Fruit fly (Drosophila melanogaster) whole organism, embryonic: ENCODE measurements around the gene CG32720.
A peak's percentile ranks its signal among the peaks of the same experiment; 100 is the strongest.

ENCODE experiments used
- Antp ChIP-seq: fragments of 200-800 bp; sonication (Bioruptor generic); optimal IDR thresholded peaks from 3 replicates; lab custom pipeline; 2016; ENCODE audit warnings: missing biosample characterization, missing genetic modification characterization
- Asciz ChIP-seq: fragments of 200-800 bp; sonication (Bioruptor generic); optimal IDR thresholded peaks from 2 replicates; lab custom pipeline; 2017; ENCODE audit warnings: missing biosample characterization, mild to moderate bottlenecking, missing genetic modification characterization, missing genetic modification reagents
- BtbVII ChIP-seq: fragments of 200-800 bp; sonication (Bioruptor generic); optimal IDR thresholded peaks from 3 replicates; lab custom pipeline; 2017; ENCODE audit warnings: missing biosample characterization, mild to moderate bottlenecking, missing genetic modification characterization
- CG10274 ChIP-seq: fragments of 200-800 bp; sonication (Bioruptor generic); optimal IDR thresholded peaks from 3 replicates; lab custom pipeline; 2017; ENCODE audit warnings: missing biosample characterization, mild to moderate bottlenecking, missing genetic modification characterization
- CG10321 ChIP-seq: fragments of 200-800 bp; sonication (Bioruptor generic); IDR thresholded peaks from 2 replicates; pipeline ENCODE4 v1.3.6; 2022; ENCODE audit warnings: missing biosample characterization, missing genetic modification characterization
- CG10366 ChIP-seq: fragments of 200-800 bp; sonication (Bioruptor generic); IDR thresholded peaks from 2 replicates; pipeline ENCODE4 v1.3.6; 2022; ENCODE audit warnings: missing biosample characterization, missing genetic modification characterization
- CG10654 ChIP-seq: fragments of 200-800 bp; sonication (Bioruptor generic); optimal IDR thresholded peaks from 2 replicates; lab custom pipeline; 2016; ENCODE audit warnings: missing biosample characterization, missing genetic modification characterization
- CG11504 ChIP-seq: fragments of 200-800 bp; sonication (Bioruptor generic); optimal IDR thresholded peaks from 3 replicates; lab custom pipeline; 2019; ENCODE audit warnings: missing biosample characterization, mild to moderate bottlenecking, missing genetic modification characterization, moderate library complexity
- CG12155 ChIP-seq: fragments of 200-800 bp; sonication (Bioruptor generic); optimal IDR thresholded peaks from 3 replicates; lab custom pipeline; 2016; ENCODE audit warnings: missing biosample characterization, missing genetic modification characterization
- CG15269 ChIP-seq: fragments of 200-800 bp; sonication (Bioruptor generic); optimal IDR thresholded peaks from 2 replicates; lab custom pipeline; 2018; ENCODE audit warnings: missing biosample characterization, mild to moderate bottlenecking, missing genetic modification characterization, moderate library complexity
- CG15479 ChIP-seq: fragments of 200-800 bp; sonication (Bioruptor generic); optimal IDR thresholded peaks from 3 replicates; lab custom pipeline; 2019; ENCODE audit warnings: missing biosample characterization, mild to moderate bottlenecking, missing genetic modification characterization, moderate library complexity
- CG16779 ChIP-seq: fragments of 200-800 bp; sonication (Bioruptor generic); IDR thresholded peaks from 2 replicates; pipeline ENCODE4 v1.3.6; 2022; ENCODE audit warnings: missing biosample characterization, missing genetic modification characterization
- CG17912 ChIP-seq: fragments of 200-800 bp; sonication (Bioruptor generic); optimal IDR thresholded peaks from 2 replicates; lab custom pipeline; 2018; ENCODE audit warnings: missing biosample characterization, mild to moderate bottlenecking, missing genetic modification characterization
- CG18262 ChIP-seq: fragments of 200-800 bp; optimal IDR thresholded peaks from 3 replicates; lab custom pipeline; 2019; ENCODE audit warnings: missing biosample characterization, mild to moderate bottlenecking, missing genetic modification characterization, moderate library complexity
- CG1832 ChIP-seq: fragments of 200-800 bp; sonication (Bioruptor generic); optimal IDR thresholded peaks from 2 replicates; lab custom pipeline; 2017; ENCODE audit warnings: missing biosample characterization, mild to moderate bottlenecking, missing genetic modification characterization, inconsistent platforms
- CG18599 ChIP-seq: fragments of 200-800 bp; sonication (Bioruptor generic); optimal IDR thresholded peaks from 3 replicates; lab custom pipeline; 2017; ENCODE audit warnings: missing biosample characterization, missing genetic modification characterization, mild to moderate bottlenecking, moderate library complexity, missing genetic modification reagents
- CG2678 ChIP-seq: fragments of 200-800 bp; sonication (Bioruptor generic); optimal IDR thresholded peaks from 3 replicates; lab custom pipeline; 2019; ENCODE audit warnings: missing biosample characterization, mild to moderate bottlenecking, missing genetic modification characterization, moderate library complexity
- CG30403 ChIP-seq: fragments of 200-800 bp; sonication (Bioruptor generic); optimal IDR thresholded peaks from 3 replicates; lab custom pipeline; 2016; ENCODE audit warnings: missing biosample characterization, missing genetic modification characterization
- CG7357 ChIP-seq: fragments of 200-800 bp; sonication (Bioruptor generic); IDR thresholded peaks from 3 replicates; pipeline ENCODE4 v1.3.6; 2022; ENCODE audit warnings: missing biosample characterization, missing genetic modification characterization
- CG7839 ChIP-seq: fragments of 200-800 bp; sonication (Bioruptor generic); optimal IDR thresholded peaks from 3 replicates; lab custom pipeline; 2018; ENCODE audit warnings: missing biosample characterization, mild to moderate bottlenecking, missing genetic modification characterization, moderate library complexity
- CG9932 ChIP-seq: fragments of 200-800 bp; sonication (Bioruptor generic); IDR thresholded peaks from 2 replicates; pipeline ENCODE4 v1.3.6; 2022; ENCODE audit warnings: missing biosample characterization, missing genetic modification characterization
- E2f2 ChIP-seq: fragments of 200-800 bp; sonication (Bioruptor generic); IDR thresholded peaks from 2 replicates; pipeline ENCODE4 v1.3.6; 2022; ENCODE audit warnings: missing biosample characterization, missing genetic modification characterization
- Hr51 ChIP-seq, 2 experiments: fragments of 200-800 bp; sonication (Bioruptor generic); optimal IDR thresholded peaks; 2 replicates in 1 of 2; 3 replicates in 1 of 2; lab custom pipeline; 2016 to 2018; ENCODE audit warnings: missing biosample characterization in 2 of 2, missing genetic modification characterization in 2 of 2, mild to moderate bottlenecking in 1 of 2, moderate library complexity in 1 of 2
- Med ChIP-seq: fragments of 200-800 bp; sonication (Bioruptor generic); peaks from one replicate; lab custom pipeline; 2016; ENCODE audit warnings: missing biosample characterization, missing genetic modification characterization, mild to moderate bottlenecking, inconsistent platforms, moderate library complexity
- Side ChIP-seq: fragments of 200-800 bp; sonication (Bioruptor generic); optimal IDR thresholded peaks from 2 replicates; lab custom pipeline; 2016; ENCODE audit warnings: missing biosample characterization, missing genetic modification characterization
- Sox102F ChIP-seq: fragments of 200-800 bp; sonication (Bioruptor generic); optimal IDR thresholded peaks from 2 replicates; lab custom pipeline; 2018; ENCODE audit warnings: missing biosample characterization, mild to moderate bottlenecking, missing genetic modification characterization, moderate library complexity
- Sry-δ ChIP-seq: fragments of 200-800 bp; sonication (Bioruptor generic); optimal IDR thresholded peaks from 2 replicates; lab custom pipeline; 2016; ENCODE audit warnings: missing biosample characterization, missing genetic modification characterization
- ab ChIP-seq: fragments of 200-800 bp; sonication (Bioruptor generic); optimal IDR thresholded peaks from 2 replicates; lab custom pipeline; 2016; ENCODE audit warnings: missing biosample characterization, missing genetic modification characterization
- az2 ChIP-seq: fragments of 200-800 bp; sonication (Bioruptor generic); optimal IDR thresholded peaks from 3 replicates; lab custom pipeline; 2016; ENCODE audit warnings: missing biosample characterization, missing genetic modification characterization
- caup ChIP-seq: fragments of 200-800 bp; sonication (Bioruptor generic); optimal IDR thresholded peaks from 3 replicates; lab custom pipeline; 2017; ENCODE audit warnings: missing biosample characterization, mild to moderate bottlenecking, missing genetic modification characterization, moderate library complexity; ENCODE audit not compliant: severe bottlenecking
- ci ChIP-seq: fragments of 200-800 bp; sonication (Bioruptor generic); IDR thresholded peaks from 3 replicates; pipeline ENCODE4 v1.3.6; 2022; ENCODE audit warnings: missing biosample characterization, missing genetic modification characterization
- dmrt99B ChIP-seq: fragments of 200-800 bp; sonication (Bioruptor generic); optimal IDR thresholded peaks from 2 replicates; lab custom pipeline; 2018; ENCODE audit warnings: missing biosample characterization, mild to moderate bottlenecking, missing genetic modification characterization, moderate library complexity
- grn ChIP-seq: fragments of 200-800 bp; sonication (Bioruptor generic); optimal IDR thresholded peaks from 3 replicates; lab custom pipeline; 2017; ENCODE audit warnings: missing biosample characterization, missing genetic modification characterization
- kay ChIP-seq: fragments of 200-800 bp; sonication (Bioruptor generic); optimal IDR thresholded peaks from 2 replicates; lab custom pipeline; 2016; ENCODE audit warnings: missing biosample characterization, missing genetic modification characterization
- ken ChIP-seq: fragments of 200-800 bp; sonication (Bioruptor generic); IDR thresholded peaks from 3 replicates; pipeline ENCODE4 v1.3.6; 2022; ENCODE audit warnings: missing biosample characterization, missing genetic modification characterization
- lab ChIP-seq: fragments of 200-800 bp; sonication (Bioruptor generic); optimal IDR thresholded peaks from 3 replicates; lab custom pipeline; 2017; ENCODE audit warnings: missing biosample characterization, missing genetic modification characterization, mild to moderate bottlenecking, moderate library complexity, missing genetic modification reagents
- mirr ChIP-seq: fragments of 200-800 bp; sonication (Bioruptor generic); optimal IDR thresholded peaks from 3 replicates; lab custom pipeline; 2018; ENCODE audit warnings: missing biosample characterization, mild to moderate bottlenecking, missing genetic modification characterization
- nom ChIP-seq: fragments of 200-800 bp; sonication (Bioruptor generic); optimal IDR thresholded peaks from 2 replicates; lab custom pipeline; 2017; ENCODE audit warnings: missing biosample characterization, missing genetic modification characterization, mild to moderate bottlenecking, moderate library complexity, missing genetic modification reagents
- onecut ChIP-seq: fragments of 200-800 bp; sonication (Bioruptor generic); IDR thresholded peaks from 2 replicates; pipeline ENCODE4 v1.3.6; 2022; ENCODE audit warnings: missing biosample characterization, missing genetic modification characterization
- pan ChIP-seq, 4 experiments: fragments of >200 bp in 3 of 4; fragments of 200-800 bp in 1 of 4; sonication (Bioruptor generic) in 1 of 4; optimal IDR thresholded peaks in 3 of 4; IDR thresholded peaks in 1 of 4; 2 replicates each; pipeline versions ENCODE4 v1.3.6 to Lab custom; 2017 to 2022; ENCODE audit warnings: missing biosample characterization in 2 of 4, missing genetic modification characterization in 2 of 4, mixed read lengths in 1 of 4
- prd ChIP-seq, 3 experiments: fragments of >200 bp in 2 of 3; fragments of 200-800 bp in 1 of 3; sonication (Bioruptor generic) in 1 of 3; optimal IDR thresholded peaks in 2 of 3; IDR thresholded peaks in 1 of 3; 2 replicates in 2 of 3; 3 replicates in 1 of 3; pipeline versions ENCODE4 v1.3.6 to Lab custom; 2017 to 2022; ENCODE audit warnings: missing biosample characterization in 1 of 3, missing genetic modification characterization in 1 of 3
- sd ChIP-seq: fragments of 200-800 bp; sonication (Bioruptor generic); optimal IDR thresholded peaks from 3 replicates; lab custom pipeline; 2018; ENCODE audit warnings: missing biosample characterization, mild to moderate bottlenecking, missing genetic modification characterization, moderate library complexity
- seq ChIP-seq: fragments of 200-800 bp; sonication (Bioruptor generic); IDR thresholded peaks from 2 replicates; pipeline ENCODE4 v1.3.6; 2022; ENCODE audit warnings: missing biosample characterization, missing genetic modification characterization
- sima ChIP-seq: fragments of 200-800 bp; sonication (Bioruptor generic); optimal IDR thresholded peaks from 2 replicates; lab custom pipeline; 2016; ENCODE audit warnings: missing biosample characterization, missing genetic modification characterization
- sisA ChIP-seq: fragments of 200-800 bp; sonication (Bioruptor generic); IDR thresholded peaks from 2 replicates; pipeline ENCODE4 v1.3.6; 2022; ENCODE audit warnings: missing biosample characterization, missing genetic modification characterization
- slbo ChIP-seq: fragments of 200-800 bp; sonication (Bioruptor generic); IDR thresholded peaks from 2 replicates; pipeline ENCODE4 v1.3.6; 2022; ENCODE audit warnings: missing biosample characterization, missing genetic modification characterization
- sr ChIP-seq: fragments of 200-800 bp; sonication (Bioruptor generic); IDR thresholded peaks from 3 replicates; pipeline ENCODE4 v1.3.6; 2022; ENCODE audit warnings: missing biosample characterization, missing genetic modification characterization
- unpg ChIP-seq: fragments of 200-800 bp; sonication (Bioruptor generic); optimal IDR thresholded peaks from 3 replicates; lab custom pipeline; 2018; ENCODE audit warnings: missing biosample characterization, mild to moderate bottlenecking, missing genetic modification characterization, moderate library complexity
- wor ChIP-seq: fragments of 200-800 bp; sonication (Bioruptor generic); IDR thresholded peaks from 2 replicates; pipeline ENCODE4 v1.3.6; 2022; ENCODE audit warnings: missing biosample characterization, missing genetic modification characterization
- zen2 ChIP-seq: fragments of 200-800 bp; sonication (Bioruptor generic); IDR thresholded peaks from 3 replicates; pipeline ENCODE4 v1.3.6; 2022; ENCODE audit warnings: missing biosample characterization, missing genetic modification characterization; ENCODE audit not compliant: partially characterized antibody

CG32720 gene

dm6 chrX:7539126-7539525 is 2.4 kb upstream of the CG32720 start (continued):
- no peak for TF ChIP-seq kay (GFP tag; lab: Kevin White, UChicago)
- no peak for TF ChIP-seq pan (optimal IDR thresholded peaks at IDR 0.05; lab: Kevin White, UChicago)
- TF ChIP-seq pan (GFP tag; optimal IDR thresholded peaks at IDR 0.05 in 1 of 2, IDR thresholded peaks at IDR 0.05 in 1 of 2) = peak in 1 of 2 experiments; percentile 39
- TF ChIP-seq E2f2 (GFP tag; lab: Robert Waterston, UW) = peak; percentile 28; the same call in 1 of the 2 replicates
- peak; percentile 34 for TF ChIP-seq Sox102F
- peak; percentile 55 for TF ChIP-seq dmrt99B (tag; lab: Kevin White, UChicago)
- 0 out of 2 replicates have a peak, but pooled peaks have one; percentile 26 for TF ChIP-seq CG10321 (GFP tag; lab: Robert Waterston, UW)
- TF ChIP-seq CG10366 (GFP tag; lab: Robert Waterston, UW) = peak; percentile 56
- TF ChIP-seq mirr = no peak
- TF ChIP-seq CG2678 (tag; lab: Kevin White, UChicago) = peak; percentile 50
- peak; percentile 15 for TF ChIP-seq Side
- peak; percentile 51 for TF ChIP-seq seq (GFP tag; lab: Robert Waterston, UW)
- no peak for TF ChIP-seq Sry-δ
- TF ChIP-seq zen2 (GFP tag; lab: Robert Waterston, UW) = no peak
- peak; percentile 15; the same call in 1 of the 2 replicates for TF ChIP-seq onecut (GFP tag; lab: Robert Waterston, UW)
- TF ChIP-seq Med (GFP tag; lab: Kevin White, UChicago) = peak; percentile 40
- peak; percentile 28; the same call in 1 of the 2 replicates for TF ChIP-seq sisA (GFP tag; lab: Robert Waterston, UW)
- no peak for TF ChIP-seq caup (GFP tag; lab: Kevin White, UChicago)
- no peak for TF ChIP-seq CG1832 (GFP tag; lab: Kevin White, UChicago)
- TF ChIP-seq sr = no peak
- TF ChIP-seq Antp (GFP tag; lab: Kevin White, UChicago) = peak; percentile 37
- TF ChIP-seq BtbVII (GFP tag; lab: Kevin White, UChicago) = no peak
- TF ChIP-seq grn = no peak
- TF ChIP-seq unpg (GFP tag; lab: Kevin White, UChicago) = peak; percentile 4
- TF ChIP-seq CG7839 = peak; percentile 46
- no peak for TF ChIP-seq CG7357 (GFP tag; lab: Robert Waterston, UW)
- no peak for TF ChIP-seq wor (GFP tag; lab: Robert Waterston, UW)
- peak; percentile 78 for TF ChIP-seq ci (GFP tag; lab: Robert Waterston, UW)
- peak; percentile 68 for TF ChIP-seq slbo (GFP tag; lab: Robert Waterston, UW)
- no peak for TF ChIP-seq CG9932 (GFP tag; lab: Robert Waterston, UW)
- TF ChIP-seq CG10274 (GFP tag; lab: Kevin White, UChicago) = no peak
- TF ChIP-seq CG11504 (tag; lab: Kevin White, UChicago) = peak; percentile 72
- peak; percentile 4 for TF ChIP-seq lab (GFP tag; lab: Kevin White, UChicago)
- peak; percentile 1 for TF ChIP-seq CG15269 (tag; lab: Kevin White, UChicago)
- 0 out of 3 replicates have a peak, but pooled peaks have one; percentile 28 for TF ChIP-seq ken (GFP tag; lab: Robert Waterston, UW)
- no peak for TF ChIP-seq CG15479
- peak in 1 of 2 experiments; percentile 12 for TF ChIP-seq Hr51 (GFP tag; optimal IDR thresholded peaks at IDR 0.05; lab: Kevin White, UChicago)
- TF ChIP-seq CG30403 (GFP tag; lab: Kevin White, UChicago) = peak; percentile 6
- peak; percentile 17 for TF ChIP-seq CG18599 (GFP tag; lab: Kevin White, UChicago)
- TF ChIP-seq Asciz (GFP tag; lab: Kevin White, UChicago) = no peak

- TF ChIP-seq az2 (GFP tag; lab: Kevin White, UChicago) = no peak
- no peak for TF ChIP-seq CG10654 (GFP tag; lab: Kevin White, UChicago)
- TF ChIP-seq Hr51 (GFP tag; optimal IDR thresholded peaks at IDR 0.05; lab: Kevin White, UChicago) = no peak
- TF ChIP-seq CG16779 = no peak
- peak; percentile 24 for TF ChIP-seq nom
- TF ChIP-seq sd (tag; lab: Kevin White, UChicago) = no peak
- no peak for TF ChIP-seq CG18262
- TF ChIP-seq sima = no peak
- TF ChIP-seq CG17912 (GFP tag; lab: Kevin White, UChicago) = no peak
- no peak for TF ChIP-seq ab (GFP tag; lab: Kevin White, UChicago)
- TF ChIP-seq prd (optimal IDR thresholded peaks at IDR 0.05; lab: Kevin White, UChicago) = no peak
- 0 out of 3 replicates have a peak, but pooled peaks have one; percentile 16 for TF ChIP-seq prd (GFP tag; IDR thresholded peaks at IDR 0.05; lab: Robert Waterston, UW)
- peak; percentile 72 for TF ChIP-seq grn
- TF ChIP-seq CG12155 (GFP tag; lab: Kevin White, UChicago) = no peak
Observed at dm6 chrX:7537829-7538228, 1.1 kb upstream of the CG32720 start.
